Worm (Caenorhabditis elegans) whole organism, L3 larva: Measurements from ENCODE around the gene oac-56.

Experiments
- R02D3.7 ChIP-seq: fragments of 150-350 bp; optimal IDR thresholded peaks from 2 replicates; lab custom pipeline; 2014; ENCODE audit warnings: missing biosample characterization, missing genetic modification characterization
- aly-2 ChIP-seq: fragments of 150-350 bp; optimal IDR thresholded peaks from 2 replicates; lab custom pipeline; 2014; ENCODE audit warnings: missing biosample characterization, missing genetic modification characterization
- ama-1 ChIP-seq: fragments of 150-350 bp; optimal IDR thresholded peaks from 2 replicates; lab custom pipeline; 2018
- ceh-28 ChIP-seq: fragments of 150-350 bp; optimal IDR thresholded peaks from 2 replicates; lab custom pipeline; 2014; ENCODE audit warnings: missing biosample characterization, missing genetic modification reagents, missing genetic modification characterization
- ceh-82 ChIP-seq: fragments of 150-350 bp; optimal IDR thresholded peaks from 2 replicates; lab custom pipeline; 2014; ENCODE audit warnings: missing biosample characterization, missing genetic modification characterization
- daf-12 ChIP-seq: fragments of 150-350 bp; optimal IDR thresholded peaks from 2 replicates; lab custom pipeline; 2014; ENCODE audit warnings: missing biosample characterization, missing genetic modification reagents, missing genetic modification characterization
- egl-27 ChIP-seq: sonication (generic microtip); optimal IDR thresholded peaks from 4 replicates; lab custom pipeline; 2017; ENCODE audit warnings: missing biosample characterization, missing genetic modification reagents, missing genetic modification characterization
- egl-5 ChIP-seq: fragments of 150-350 bp; optimal IDR thresholded peaks from 2 replicates; lab custom pipeline; 2017; ENCODE audit warnings: missing biosample characterization, missing genetic modification reagents, missing genetic modification characterization, inconsistent platforms
- elt-3 ChIP-seq, 3 experiments: fragments of 150-350 bp in 1 of 3; sonication (generic microtip) in 2 of 3; optimal IDR thresholded peaks; 2 replicates in 2 of 3; 4 replicates in 1 of 3; lab custom pipeline; 2014 to 2017; ENCODE audit warnings: missing biosample characterization in 3 of 3, missing genetic modification characterization in 3 of 3
- fkh-10 ChIP-seq: sonication (generic microtip); optimal IDR thresholded peaks from 2 replicates; lab custom pipeline; 2017; ENCODE audit warnings: missing biosample characterization, missing genetic modification reagents, missing genetic modification characterization
- fkh-2 ChIP-seq: fragments of 150-350 bp; optimal IDR thresholded peaks from 2 replicates; lab custom pipeline; 2014; ENCODE audit warnings: missing biosample characterization, missing genetic modification reagents, missing genetic modification characterization
- hmg-11 ChIP-seq: sonication (generic microtip); optimal IDR thresholded peaks from 2 replicates; lab custom pipeline; 2016; ENCODE audit warnings: missing genetic modification characterization, missing compliant biosample characterization
- jun-1 ChIP-seq: fragments of 150-350 bp; optimal IDR thresholded peaks from 2 replicates; lab custom pipeline; 2014; ENCODE audit warnings: missing biosample characterization, missing genetic modification reagents, missing genetic modification characterization
- lin-15B ChIP-seq: fragments of 150-350 bp; optimal IDR thresholded peaks from 2 replicates; lab custom pipeline; 2014; ENCODE audit warnings: missing biosample characterization, missing genetic modification characterization
- lin-39 ChIP-seq: fragments of 150-350 bp; optimal IDR thresholded peaks from 2 replicates; lab custom pipeline; 2018; ENCODE audit warnings: missing biosample characterization, missing genetic modification reagents, missing genetic modification characterization
- mdl-1 ChIP-seq: fragments of 150-350 bp; optimal IDR thresholded peaks from 2 replicates; lab custom pipeline; 2014; ENCODE audit warnings: missing biosample characterization, missing genetic modification characterization
- mml-1 ChIP-seq: fragments of 150-350 bp; sonication (generic microtip); optimal IDR thresholded peaks from 3 replicates; lab custom pipeline; 2014; ENCODE audit warnings: missing biosample characterization, missing genetic modification characterization
- nfya-1 ChIP-seq: sonication (generic microtip); optimal IDR thresholded peaks from 2 replicates; lab custom pipeline; 2017; ENCODE audit warnings: missing genetic modification characterization, mild to moderate bottlenecking, missing compliant biosample characterization, antibody characterized with exemption, moderate library complexity; ENCODE audit not compliant: insufficient read depth
- nhr-11 ChIP-seq: fragments of 150-350 bp; optimal IDR thresholded peaks from 2 replicates; lab custom pipeline; 2014; ENCODE audit warnings: missing biosample characterization, missing genetic modification characterization
- nhr-23 ChIP-seq: fragments of 150-350 bp; optimal IDR thresholded peaks from 2 replicates; lab custom pipeline; 2014; ENCODE audit warnings: missing biosample characterization, missing genetic modification reagents, missing genetic modification characterization
- nhr-67 ChIP-seq: fragments of 150-350 bp; optimal IDR thresholded peaks from 2 replicates; lab custom pipeline; 2014; ENCODE audit warnings: missing biosample characterization, missing genetic modification characterization
- nhr-76 ChIP-seq: fragments of 150-350 bp; sonication (generic microtip); optimal IDR thresholded peaks from 5 replicates; lab custom pipeline; 2014; ENCODE audit warnings: missing biosample characterization, missing genetic modification characterization
- nhr-77 ChIP-seq: fragments of 150-350 bp; optimal IDR thresholded peaks from 2 replicates; lab custom pipeline; 2014; ENCODE audit warnings: missing biosample characterization, missing genetic modification characterization
- pha-4 ChIP-seq: fragments of 150-350 bp; optimal IDR thresholded peaks from 2 replicates; lab custom pipeline; 2014; ENCODE audit warnings: missing biosample characterization, missing genetic modification reagents, missing genetic modification characterization
- pqm-1 ChIP-seq: fragments of 150-350 bp; optimal IDR thresholded peaks from 2 replicates; lab custom pipeline; 2017; ENCODE audit warnings: missing biosample characterization, missing genetic modification characterization, inconsistent platforms
- sea-2 ChIP-seq: fragments of 150-350 bp; sonication (generic microtip); optimal IDR thresholded peaks from 4 replicates; lab custom pipeline; 2014; ENCODE audit warnings: missing biosample characterization, missing genetic modification reagents, missing genetic modification characterization
- skn-1 ChIP-seq: fragments of 150-350 bp; optimal IDR thresholded peaks from 2 replicates; lab custom pipeline; 2014; ENCODE audit warnings: missing biosample characterization, missing genetic modification characterization
- snpc-4 ChIP-seq: fragments of 150-350 bp; optimal IDR thresholded peaks from 2 replicates; lab custom pipeline; 2014; ENCODE audit warnings: missing biosample characterization, missing genetic modification characterization
- unc-39 ChIP-seq: sonication (generic microtip); optimal IDR thresholded peaks from 4 replicates; lab custom pipeline; 2017; ENCODE audit warnings: missing biosample characterization, missing genetic modification characterization
- unc-62 ChIP-seq: fragments of 150-350 bp; sonication (generic microtip); optimal IDR thresholded peaks from 4 replicates; lab custom pipeline; 2014; ENCODE audit warnings: missing biosample characterization, missing genetic modification reagents, missing genetic modification characterization
- ztf-11 ChIP-seq: fragments of 150-350 bp; optimal IDR thresholded peaks from 2 replicates; lab custom pipeline; 2014; ENCODE audit warnings: missing biosample characterization, missing genetic modification characterization
- ztf-4 ChIP-seq: fragments of 150-350 bp; optimal IDR thresholded peaks from 2 replicates; lab custom pipeline; 2014; ENCODE audit warnings: missing biosample characterization, missing genetic modification characterization

The oac-56 gene

ce11 chrIV:14365837-14366378 is 15.4 kb upstream of the oac-56 start:
- TF ChIP-seq skn-1 (tag; lab: Kevin White, UChicago): no peak
- peak; percentile 97 for TF ChIP-seq nfya-1

- TF ChIP-seq egl-27 (tag; lab: Kevin White, UChicago) (no peak), unc-62 (GFP tag; lab: Kevin White, UChicago) (no peak), unc-39 (tag; lab: Kevin White, UChicago) (no peak), mml-1 (no peak), mdl-1 (no peak), fkh-10 (GFP tag; lab: Kevin White, UChicago) (no peak)
Measured at ce11 chrIV:14361189-14361588, 10.6 kb upstream of the oac-56 start, which contains the start of gene ssu-2. ssu-2 (plus strand) TSS chrIV:14361247.

- TF ChIP-seq lin-15B (tag; lab: Kevin White, UChicago) (peak; percentile 14), nfya-1 (peak; percentile 88), fkh-10 (GFP tag; lab: Kevin White, UChicago) (peak; percentile 86), snpc-4 (tag; lab: Kevin White, UChicago) (peak; percentile 34), unc-39 (tag; lab: Kevin White, UChicago) (no peak), egl-5 (tag; lab: Kevin White, UChicago) (peak; percentile 67), lin-39 (peak; percentile 83), hmg-11 (tag; lab: Kevin White, UChicago) (peak; percentile 74), aly-2 (tag; lab: Kevin White, UChicago) (no peak), nhr-76 (tag; lab: Kevin White, UChicago) (no peak)
Measured at ce11 chrIV:14356120-14356519, 5.6 kb upstream of the oac-56 start.

- TF ChIP-seq unc-39 (tag; lab: Kevin White, UChicago) (no peak), nhr-77 (tag; lab: Kevin White, UChicago) (no peak), R02D3.7 (tag; lab: Kevin White, UChicago) (no peak), ceh-82 (tag; lab: Kevin White, UChicago) (no peak), ceh-28 (tag; lab: Kevin White, UChicago) (no peak), pqm-1 (tag; lab: Kevin White, UChicago) (no peak), ama-1 (lab: Kevin White, UChicago) (no peak), sea-2 (GFP tag; lab: Kevin White, UChicago) (no peak), elt-3 (tag; optimal IDR thresholded peaks at IDR 0.05; lab: Kevin White, UChicago) (no peak), ztf-11 (tag; lab: Kevin White, UChicago) (no peak), lin-39 (no peak), unc-62 (GFP tag; lab: Kevin White, UChicago) (no peak), lin-15B (tag; lab: Kevin White, UChicago) (no peak), jun-1 (tag; lab: Kevin White, UChicago) (no peak)
- TF ChIP-seq, all 47 proteins: peak for 0
Measured at ce11 chrIV:14343756-14344155, 6.8 kb downstream of the oac-56 start, which contains the start of gene srlf-28. srlf-28 (minus strand) TSS chrIV:14343856.

- no peak for TF ChIP-seq daf-12 (tag; lab: Kevin White, UChicago)
- TF ChIP-seq aly-2 (tag; lab: Kevin White, UChicago): no peak
- no peak for TF ChIP-seq ztf-4
- TF ChIP-seq ztf-11 (tag; lab: Kevin White, UChicago): no peak
- no peak for TF ChIP-seq nhr-67 (tag; lab: Kevin White, UChicago)
- no peak for TF ChIP-seq mml-1
- TF ChIP-seq fkh-2 (tag; lab: Kevin White, UChicago): no peak
- no peak for TF ChIP-seq nhr-11 (tag; lab: Kevin White, UChicago)
- no peak for TF ChIP-seq pha-4 (tag; lab: Kevin White, UChicago)
- no peak for TF ChIP-seq elt-3 (tag; optimal IDR thresholded peaks at IDR 0.05; lab: Kevin White, UChicago)
- TF ChIP-seq egl-27 (tag; lab: Kevin White, UChicago): no peak
- TF ChIP-seq nhr-23: no peak
- TF ChIP-seq, all 47 proteins: peak for 0
Measured at ce11 chrIV:14339657-14340056, 10.9 kb downstream of the oac-56 start, which contains the start of gene Y67A10A.11. Y67A10A.11 (plus strand) TSS chrIV:14339957.
